Fruit fly (Drosophila melanogaster) whole organism, embryonic: ENCODE data around the gene CG45078.

Source experiments
- ATbp ChIP-seq: fragments of 200-800 bp; sonication (Bioruptor generic); optimal IDR thresholded peaks from 2 replicates; lab custom pipeline; 2017; ENCODE audit warnings: missing biosample characterization, mild to moderate bottlenecking, missing genetic modification characterization, missing genetic modification reagents
- B-H2 ChIP-seq: fragments of 200-800 bp; sonication (Bioruptor generic); optimal IDR thresholded peaks from 2 replicates; lab custom pipeline; 2018; ENCODE audit warnings: missing biosample characterization, mild to moderate bottlenecking, missing genetic modification characterization
- BEAF-32 ChIP-seq: fragments of 200-800 bp; sonication (Bioruptor generic); optimal IDR thresholded peaks from 3 replicates; lab custom pipeline; 2017; ENCODE audit warnings: missing biosample characterization, missing genetic modification characterization, mild to moderate bottlenecking, moderate library complexity, missing genetic modification reagents
- Blimp-1 ChIP-seq: fragments of 200-800 bp; sonication (Bioruptor generic); optimal IDR thresholded peaks from 3 replicates; lab custom pipeline; 2018; ENCODE audit warnings: missing biosample characterization, missing genetic modification characterization, mild to moderate bottlenecking, moderate library complexity, missing genetic modification reagents
- CG11504 ChIP-seq: fragments of 200-800 bp; sonication (Bioruptor generic); optimal IDR thresholded peaks from 3 replicates; lab custom pipeline; 2019; ENCODE audit warnings: missing biosample characterization, mild to moderate bottlenecking, missing genetic modification characterization, moderate library complexity
- CG1529 ChIP-seq: fragments of 200-800 bp; sonication (Bioruptor generic); optimal IDR thresholded peaks from 3 replicates; lab custom pipeline; 2018; ENCODE audit warnings: missing biosample characterization, missing genetic modification characterization
- CG15479 ChIP-seq: fragments of 200-800 bp; sonication (Bioruptor generic); optimal IDR thresholded peaks from 3 replicates; lab custom pipeline; 2019; ENCODE audit warnings: missing biosample characterization, mild to moderate bottlenecking, missing genetic modification characterization, moderate library complexity
- CG17186 ChIP-seq: fragments of 200-800 bp; sonication (Bioruptor generic); optimal IDR thresholded peaks from 3 replicates; lab custom pipeline; 2017; ENCODE audit warnings: missing biosample characterization, missing genetic modification reagents, missing genetic modification characterization
- CG17612 ChIP-seq: fragments of 200-800 bp; sonication (Bioruptor generic); IDR thresholded peaks from 2 replicates; pipeline ENCODE4 v1.3.6; 2022; ENCODE audit warnings: missing biosample characterization, missing genetic modification characterization
- CG18764 ChIP-seq: fragments of 200-800 bp; sonication (Bioruptor generic); optimal IDR thresholded peaks from 3 replicates; lab custom pipeline; 2016; ENCODE audit warnings: missing biosample characterization, missing genetic modification characterization
- CG31388 ChIP-seq: fragments of 200-800 bp; sonication (Bioruptor generic); optimal IDR thresholded peaks from 2 replicates; lab custom pipeline; 2016; ENCODE audit warnings: missing biosample characterization, missing genetic modification characterization
- CG31441 ChIP-seq: fragments of 200-800 bp; sonication (Bioruptor generic); IDR thresholded peaks from 2 replicates; pipeline ENCODE4 v1.3.6; 2022; ENCODE audit warnings: missing biosample characterization, missing genetic modification characterization
- CG3281 ChIP-seq: fragments of 200-800 bp; sonication (Bioruptor generic); optimal IDR thresholded peaks from 3 replicates; lab custom pipeline; 2017; ENCODE audit warnings: missing biosample characterization, mild to moderate bottlenecking, missing genetic modification characterization
- CG4707 ChIP-seq: fragments of 200-800 bp; sonication (Bioruptor generic); optimal IDR thresholded peaks from 2 replicates; lab custom pipeline; 2018; ENCODE audit warnings: missing biosample characterization, mild to moderate bottlenecking, missing genetic modification characterization, moderate library complexity
- CG4854 ChIP-seq: fragments of 200-800 bp; sonication (Bioruptor generic); optimal IDR thresholded peaks from 2 replicates; lab custom pipeline; 2016; ENCODE audit warnings: missing biosample characterization, missing genetic modification characterization, inconsistent platforms
- CG6654 ChIP-seq: fragments of 200-800 bp; sonication (Bioruptor generic); optimal IDR thresholded peaks from 2 replicates; lab custom pipeline; 2017; ENCODE audit warnings: missing biosample characterization, mild to moderate bottlenecking, missing genetic modification characterization
- CG6689 ChIP-seq: fragments of 200-800 bp; sonication (Bioruptor generic); IDR thresholded peaks from 2 replicates; pipeline ENCODE4 v1.3.6; 2022; ENCODE audit warnings: missing biosample characterization, missing genetic modification characterization
- CG7372 ChIP-seq: fragments of 200-800 bp; sonication (Bioruptor generic); IDR thresholded peaks from 2 replicates; pipeline ENCODE4 v1.3.6; 2022; ENCODE audit warnings: missing biosample characterization, missing genetic modification characterization
- CG8281 ChIP-seq: fragments of 200-800 bp; sonication (Bioruptor generic); optimal IDR thresholded peaks from 2 replicates; lab custom pipeline; 2018; ENCODE audit warnings: missing biosample characterization, mild to moderate bottlenecking, missing genetic modification characterization, moderate library complexity
- CG9609 ChIP-seq: fragments of 200-800 bp; sonication (Bioruptor generic); optimal IDR thresholded peaks from 3 replicates; lab custom pipeline; 2016; ENCODE audit warnings: missing biosample characterization, missing genetic modification characterization
- CG9817 ChIP-seq: fragments of 200-800 bp; sonication (Bioruptor generic); optimal IDR thresholded peaks from 2 replicates; lab custom pipeline; 2018; ENCODE audit warnings: missing biosample characterization, mild to moderate bottlenecking, missing genetic modification characterization, moderate library complexity
- Chrac-16 ChIP-seq: fragments of 200-800 bp; sonication (Bioruptor generic); optimal IDR thresholded peaks from 3 replicates; lab custom pipeline; 2016; ENCODE audit warnings: missing biosample characterization, missing genetic modification characterization
- D ChIP-seq, 2 experiments: fragments of 200-800 bp in 1 of 2; fragments of >200 bp in 1 of 2; sonication (Bioruptor generic) in 1 of 2; optimal IDR thresholded peaks; 2 replicates in 1 of 2; 3 replicates in 1 of 2; lab custom pipeline; 2017; ENCODE audit warnings: mild to moderate bottlenecking in 1 of 2, missing biosample characterization in 1 of 2, missing genetic modification characterization in 1 of 2, missing genetic modification reagents in 1 of 2
- Doc2 ChIP-seq: fragments of 200-800 bp; sonication (Bioruptor generic); IDR thresholded peaks from 2 replicates; pipeline ENCODE4 v1.3.6; 2022; ENCODE audit warnings: missing biosample characterization, missing genetic modification characterization
- Dref ChIP-seq: fragments of 200-800 bp; sonication (Bioruptor generic); IDR thresholded peaks from 2 replicates; pipeline ENCODE4 v1.3.6; 2022; ENCODE audit warnings: missing biosample characterization, missing genetic modification characterization
- HLH54F ChIP-seq: fragments of 200-800 bp; sonication (Bioruptor generic); optimal IDR thresholded peaks from 3 replicates; lab custom pipeline; 2016; ENCODE audit warnings: missing biosample characterization, missing genetic modification characterization
- Hr3 ChIP-seq: fragments of 200-800 bp; sonication (Bioruptor generic); optimal IDR thresholded peaks from 3 replicates; lab custom pipeline; 2016; ENCODE audit warnings: missing biosample characterization, missing genetic modification characterization
- Hr78 ChIP-seq, 2 experiments: fragments of 200-800 bp in 1 of 2; fragments of >200 bp in 1 of 2; sonication (Bioruptor generic) in 1 of 2; optimal IDR thresholded peaks; 2 replicates each; lab custom pipeline; 2017 to 2019; ENCODE audit warnings: missing biosample characterization in 2 of 2, missing genetic modification characterization in 2 of 2, mild to moderate bottlenecking in 1 of 2, moderate library complexity in 1 of 2
- Lim3 ChIP-seq: fragments of 200-800 bp; sonication (Bioruptor generic); IDR thresholded peaks from 2 replicates; pipeline ENCODE4 v1.3.6; 2022; ENCODE audit warnings: missing biosample characterization, missing genetic modification characterization
- MTF-1 ChIP-seq: fragments of 200-800 bp; sonication (Bioruptor generic); optimal IDR thresholded peaks from 2 replicates; lab custom pipeline; 2018; ENCODE audit warnings: missing biosample characterization, mild to moderate bottlenecking, missing genetic modification characterization, borderline replicate concordance
- NC2α ChIP-seq: fragments of 200-800 bp; sonication (Bioruptor generic); optimal IDR thresholded peaks from 2 replicates; lab custom pipeline; 2016; ENCODE audit warnings: missing biosample characterization, missing genetic modification characterization
- NFAT ChIP-seq: fragments of 200-800 bp; sonication (Bioruptor generic); IDR thresholded peaks from 2 replicates; pipeline ENCODE4 v1.3.6; 2022; ENCODE audit warnings: missing biosample characterization, missing genetic modification characterization
- Nf-YA ChIP-seq: fragments of 200-800 bp; sonication (Bioruptor generic); IDR thresholded peaks from 2 replicates; pipeline ENCODE4 v1.3.6; 2022; ENCODE audit warnings: missing biosample characterization, missing genetic modification characterization
- Sin3A ChIP-seq: fragments of >200 bp; optimal IDR thresholded peaks from 2 replicates; lab custom pipeline; 2018
- Sox102F ChIP-seq: fragments of 200-800 bp; sonication (Bioruptor generic); optimal IDR thresholded peaks from 2 replicates; lab custom pipeline; 2018; ENCODE audit warnings: missing biosample characterization, mild to moderate bottlenecking, missing genetic modification characterization, moderate library complexity
- Xbp1 ChIP-seq: fragments of 200-800 bp; sonication (Bioruptor generic); optimal IDR thresholded peaks from 3 replicates; lab custom pipeline; 2016; ENCODE audit warnings: missing biosample characterization, mild to moderate bottlenecking, missing genetic modification characterization
- bsh ChIP-seq, 2 experiments: fragments of 200-800 bp; sonication (Bioruptor generic); optimal IDR thresholded peaks; 2 replicates each; lab custom pipeline; 2017 to 2018; ENCODE audit warnings: mild to moderate bottlenecking in 2 of 2, missing biosample characterization in 2 of 2, missing genetic modification characterization in 2 of 2, moderate library complexity in 1 of 2
- ci ChIP-seq: fragments of 200-800 bp; sonication (Bioruptor generic); IDR thresholded peaks from 3 replicates; pipeline ENCODE4 v1.3.6; 2022; ENCODE audit warnings: missing biosample characterization, missing genetic modification characterization
- crc ChIP-seq: fragments of 200-800 bp; sonication (Bioruptor generic); optimal IDR thresholded peaks from 2 replicates; lab custom pipeline; 2016; ENCODE audit warnings: missing biosample characterization, missing genetic modification characterization
- ems ChIP-seq: fragments of 200-800 bp; sonication (Bioruptor generic); optimal IDR thresholded peaks from 3 replicates; lab custom pipeline; 2016; ENCODE audit warnings: missing biosample characterization, missing genetic modification characterization
- gsb-n ChIP-seq: fragments of 200-800 bp; sonication (Bioruptor generic); optimal IDR thresholded peaks from 3 replicates; lab custom pipeline; 2018; ENCODE audit warnings: missing biosample characterization, mild to moderate bottlenecking, missing genetic modification characterization
- h ChIP-seq: fragments of >200 bp; optimal IDR thresholded peaks from 2 replicates; lab custom pipeline; 2017
- nau ChIP-seq: fragments of 200-800 bp; sonication (Bioruptor generic); optimal IDR thresholded peaks from 3 replicates; lab custom pipeline; 2017; ENCODE audit warnings: missing biosample characterization, mild to moderate bottlenecking, missing genetic modification characterization, missing genetic modification reagents
- nom ChIP-seq: fragments of 200-800 bp; sonication (Bioruptor generic); optimal IDR thresholded peaks from 2 replicates; lab custom pipeline; 2017; ENCODE audit warnings: missing biosample characterization, missing genetic modification characterization, mild to moderate bottlenecking, moderate library complexity, missing genetic modification reagents
- pan ChIP-seq, 4 experiments: fragments of >200 bp in 3 of 4; fragments of 200-800 bp in 1 of 4; sonication (Bioruptor generic) in 1 of 4; optimal IDR thresholded peaks in 3 of 4; IDR thresholded peaks in 1 of 4; 2 replicates each; pipeline versions ENCODE4 v1.3.6 to Lab custom; 2017 to 2022; ENCODE audit warnings: missing biosample characterization in 2 of 4, missing genetic modification characterization in 2 of 4, mixed read lengths in 1 of 4
- peb ChIP-seq: fragments of 200-800 bp; sonication (Bioruptor generic); IDR thresholded peaks from 2 replicates; pipeline ENCODE4 v1.3.6; 2022; ENCODE audit warnings: missing biosample characterization, missing genetic modification characterization
- run ChIP-seq: fragments of 200-800 bp; sonication (Bioruptor generic); optimal IDR thresholded peaks from 3 replicates; lab custom pipeline; 2018; ENCODE audit warnings: missing biosample characterization, mild to moderate bottlenecking, missing genetic modification characterization
- sens-2 ChIP-seq: fragments of 200-800 bp; sonication (Bioruptor generic); IDR thresholded peaks from 2 replicates; pipeline ENCODE4 v1.3.6; 2022; ENCODE audit warnings: missing biosample characterization, missing genetic modification characterization
- tin ChIP-seq: fragments of 200-800 bp; sonication (Bioruptor generic); optimal IDR thresholded peaks from 3 replicates; lab custom pipeline; 2016; ENCODE audit warnings: missing biosample characterization, missing genetic modification characterization
- zfh1 ChIP-seq: fragments of 200-800 bp; sonication (Bioruptor generic); IDR thresholded peaks from 3 replicates; pipeline ENCODE4 v1.3.6; 2022; ENCODE audit warnings: missing biosample characterization, missing genetic modification characterization

The CG45078 gene

dm6 chr3R:10784058-10784499, 6.9 kb upstream of the CG45078 start, which contains the start of the genes mRpL37 and Rbp1 (continued):
- TF ChIP-seq CG11504 (tag; lab: Kevin White, UChicago) (peak; percentile 81), gsb-n (tag; lab: Kevin White, UChicago) (no peak), CG9609 (GFP tag; lab: Kevin White, UChicago) (no peak), CG8281 (tag; lab: Kevin White, UChicago) (no peak), CG3281 (GFP tag; lab: Kevin White, UChicago) (peak; percentile 57), CG31388 (GFP tag; lab: Kevin White, UChicago) (no peak), CG4707 (GFP tag; lab: Kevin White, UChicago) (no peak), B-H2 (GFP tag; lab: Kevin White, UChicago) (peak; percentile 66), ATbp (GFP tag; lab: Kevin White, UChicago) (no peak), Chrac-16 (GFP tag; lab: Kevin White, UChicago) (peak; percentile 83), Doc2 (GFP tag; lab: Robert Waterston, UW) (no peak), NFAT (GFP tag; lab: Robert Waterston, UW) (peak; percentile 58; the same call in 1 of the 2 replicates), Sin3A (lab: Kevin White, UChicago) (peak; percentile 87), Blimp-1 (GFP tag; lab: Kevin White, UChicago) (no peak), D (optimal IDR thresholded peaks at IDR 0.05; lab: Kevin White, UChicago) (no peak), D (GFP tag; optimal IDR thresholded peaks at IDR 0.05; lab: Kevin White, UChicago) (peak; percentile 62), pan (optimal IDR thresholded peaks at IDR 0.05; lab: Kevin White, UChicago) (no peak), pan (GFP tag; optimal IDR thresholded peaks at IDR 0.05 in 1 of 2, IDR thresholded peaks at IDR 0.05 in 1 of 2) (no peak), Lim3 (GFP tag; lab: Robert Waterston, UW) (no peak), run (tag; lab: Kevin White, UChicago) (no peak), BEAF-32 (peak; percentile 97), sens-2 (no peak), bsh (GFP tag; optimal IDR thresholded peaks at IDR 0.05; lab: Kevin White, UChicago) (peak in 1 of 2 experiments; percentile 68), CG17186 (GFP tag; lab: Kevin White, UChicago) (peak; percentile 21), peb (GFP tag; lab: Robert Waterston, UW) (peak; percentile 54; the same call in 1 of the 2 replicates), CG17612 (GFP tag; lab: Robert Waterston, UW) (no peak), CG15479 (GFP tag; lab: Kevin White, UChicago) (no peak), NC2α (GFP tag; lab: Kevin White, UChicago) (no peak), ci (GFP tag; lab: Robert Waterston, UW) (no peak), h (lab: Kevin White, UChicago) (no peak), CG7372 (GFP tag; lab: Robert Waterston, UW) (peak; percentile 54; the same call in 1 of the 2 replicates), Sox102F (GFP tag; lab: Kevin White, UChicago) (peak; percentile 73), MTF-1 (no peak), Nf-YA (GFP tag; lab: Robert Waterston, UW) (no peak), crc (GFP tag; lab: Kevin White, UChicago) (no peak), CG4854 (GFP tag; lab: Kevin White, UChicago) (peak; percentile 59), nau (GFP tag; lab: Kevin White, UChicago) (no peak), CG9817 (tag; lab: Kevin White, UChicago) (peak; percentile 87), ems (peak; percentile 88), CG31441 (peak; percentile 96), Xbp1 (GFP tag; lab: Kevin White, UChicago) (peak; percentile 86), Dref (GFP tag; lab: Robert Waterston, UW) (peak; percentile 46), HLH54F (peak; percentile 66), tin (GFP tag; lab: Kevin White, UChicago) (peak; percentile 78), Hr78 (GFP tag; optimal IDR thresholded peaks at IDR 0.05; lab: Kevin White, UChicago) (no peak), CG18764 (peak; percentile 57), Hr3 (GFP tag; lab: Kevin White, UChicago) (peak; percentile 85), nom (GFP tag; lab: Kevin White, UChicago) (no peak), zfh1 (GFP tag; lab: Robert Waterston, UW) (peak; percentile 41; the same call in 1 of the 3 replicates), CG1529 (GFP tag; lab: Kevin White, UChicago) (peak; percentile 24), CG6689 (GFP tag; lab: Robert Waterston, UW) (peak; percentile 63), CG6654 (GFP tag; lab: Kevin White, UChicago) (peak; percentile 11)
